Worm (Caenorhabditis elegans): ENCODE data around the gene C35D10.10.

C35D10.10 gene

DNA sequence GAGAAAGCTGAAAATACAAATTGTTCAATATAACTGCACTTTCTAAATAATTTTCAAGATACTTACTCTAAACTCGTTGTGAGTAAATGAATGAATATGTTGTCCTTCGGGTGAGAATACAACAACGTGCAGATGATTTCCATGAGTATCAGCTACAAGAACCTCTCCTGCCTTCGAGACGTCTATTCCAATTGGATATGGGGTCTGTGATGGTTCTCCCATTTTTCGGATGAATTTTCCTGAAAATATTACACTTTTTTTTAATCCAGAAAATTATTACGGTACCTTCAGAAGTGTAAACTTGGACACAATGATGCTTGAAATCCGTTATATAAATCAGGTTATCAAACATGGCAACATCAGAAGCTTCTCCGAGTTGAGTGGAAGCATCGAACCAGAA, 33.7 kb upstream of the C35D10.10 start:
- peak in 1 of 2 experiments; percentile 91 for TF ChIP-seq unc-62 (GFP tag; optimal IDR thresholded peaks at IDR 0.05 in 1 of 2)
- no peak for TF ChIP-seq unc-62 (tag; optimal IDR thresholded peaks at IDR 0.05)
- no peak for TF ChIP-seq mxl-3 (GFP tag; optimal IDR thresholded peaks at IDR 0.05)

ce11 chrIII:4893540-4893939, 31.9 kb upstream of the C35D10.10 start, which contains the start of gene F26F4.6:
Gene F26F4.6 (minus strand): TSS chrIII:4893640.
- TF ChIP-seq egl-27 (tag; optimal IDR thresholded peaks at IDR 0.05) (no peak), dpl-1 (GFP tag; optimal IDR thresholded peaks at IDR 0.05) (no peak), daf-19 (GFP tag; conservative IDR thresholded peaks at IDR 0.05) (no peak), set-16 (GFP tag; IDR thresholded peaks at IDR 0.05) (no peak), lin-15B (tag; optimal IDR thresholded peaks at IDR 0.05) (no peak), saeg-2 (GFP tag; IDR thresholded peaks at IDR 0.05) (no peak), egl-43 (GFP tag; IDR thresholded peaks at IDR 0.05) (no peak), ZK337.2 (GFP tag; IDR thresholded peaks at IDR 0.05) (no peak), mdl-1 (tag; optimal IDR thresholded peaks at IDR 0.05) (no peak), zag-1 (tag; optimal IDR thresholded peaks at IDR 0.05) (no peak), php-3 (GFP tag; IDR thresholded peaks at IDR 0.05) (no peak), F37D6.2 (tag; optimal IDR thresholded peaks at IDR 0.05) (no peak), nhr-10 (tag; optimal IDR thresholded peaks at IDR 0.05) (no peak), nhr-76 (tag; optimal IDR thresholded peaks at IDR 0.05) (no peak), ZK546.5 (tag; optimal IDR thresholded peaks at IDR 0.05) (no peak), ceh-20 (GFP tag; IDR thresholded peaks at IDR 0.05) (no peak), nhr-28 (tag; optimal IDR thresholded peaks at IDR 0.05) (no peak), tag-97 (GFP tag; IDR thresholded peaks at IDR 0.05) (no peak), nhr-48 (tag; optimal IDR thresholded peaks at IDR 0.05) (no peak)

ce11 chrIII:4890997-4891396, 29.4 kb upstream of the C35D10.10 start, which contains the start of gene F26F4.5:
Gene F26F4.5 (minus strand): TSS chrIII:4891252.
- no peak for TF ChIP-seq lir-3 (tag; optimal IDR thresholded peaks at IDR 0.05)
- TF ChIP-seq lin-38 (GFP tag; IDR thresholded peaks at IDR 0.05): peak; percentile 45; the same call in 1 of the 2 replicates
- no peak for TF ChIP-seq fos-1 (tag; optimal IDR thresholded peaks at IDR 0.05)
- no peak for TF ChIP-seq nhr-42 (GFP tag; IDR thresholded peaks at IDR 0.05)
- TF ChIP-seq aha-1 (tag): peak; percentile 70
- TF ChIP-seq ceh-44 (GFP tag; IDR thresholded peaks at IDR 0.05): no peak
- no peak for TF ChIP-seq hmg-1.1 (GFP tag; IDR thresholded peaks at IDR 0.05)

- TF ChIP-seq hlh-11 (tag; optimal IDR thresholded peaks at IDR 0.05): no peak
- no peak for TF ChIP-seq attf-4 (tag; optimal IDR thresholded peaks at IDR 0.05)
- TF ChIP-seq lsy-2 (tag; optimal IDR thresholded peaks at IDR 0.05): no peak
- TF ChIP-seq nhr-237 (tag; optimal IDR thresholded peaks at IDR 0.05): no peak
- TF ChIP-seq daf-16 (GFP tag; optimal IDR thresholded peaks at IDR 0.05): no peak
- TF ChIP-seq daf-16 (tag; optimal IDR thresholded peaks at IDR 0.05): peak; percentile 42
- TF ChIP-seq dmd-6 (GFP tag; IDR thresholded peaks at IDR 0.05): peak; percentile 36; the same call in 1 of the 2 replicates
- TF ChIP-seq ama-1 (optimal IDR thresholded peaks at IDR 0.05): no peak
- peak; percentile 8 for TF ChIP-seq nhr-28 (tag; optimal IDR thresholded peaks at IDR 0.05)
- TF ChIP-seq sdz-12 (GFP tag; optimal IDR thresholded peaks at IDR 0.05): no peak
- TF ChIP-seq egl-27 (tag; optimal IDR thresholded peaks at IDR 0.05): no peak
- TF ChIP-seq saeg-2 (GFP tag; IDR thresholded peaks at IDR 0.05): no peak
These were observed 25.7 kb upstream of the C35D10.10 start, which contains the start of gene clec-6 for ce11 chrIII:4887291-4887690. Gene clec-6 (minus strand): TSS chrIII:4887444.

All from whole organism, L4 larva.